Fruit fly (Drosophila melanogaster) whole organism, adult: ENCODE results near the gene Sf3a1.

Experiments
- CG11617 ChIP-seq: fragments of 200-800 bp; sonication (Bioruptor generic); optimal IDR thresholded peaks from 2 replicates; lab custom pipeline; 2017; ENCODE audit warnings: mild to moderate bottlenecking, missing biosample characterization, missing genetic modification reagents, missing genetic modification characterization
- CG12768 ChIP-seq: fragments of 200-800 bp; sonication (Bioruptor generic); optimal IDR thresholded peaks from 2 replicates; lab custom pipeline; 2017; ENCODE audit warnings: missing biosample characterization, missing genetic modification characterization, mild to moderate bottlenecking, moderate library complexity, missing genetic modification reagents
- CG14711 ChIP-seq: fragments of 200-800 bp; sonication (Bioruptor generic); optimal IDR thresholded peaks from 2 replicates; lab custom pipeline; 2018; ENCODE audit warnings: missing biosample characterization, mild to moderate bottlenecking, missing genetic modification characterization, moderate library complexity
- CG33017 ChIP-seq: fragments of 200-800 bp; sonication (Bioruptor generic); optimal IDR thresholded peaks from 2 replicates; lab custom pipeline; 2018; ENCODE audit warnings: missing biosample characterization, mild to moderate bottlenecking, missing genetic modification characterization, moderate library complexity
- Crg-1 ChIP-seq: fragments of 200-800 bp; sonication (Bioruptor generic); optimal IDR thresholded peaks from 2 replicates; lab custom pipeline; 2016; ENCODE audit warnings: missing biosample characterization, missing genetic modification characterization
- bab1 ChIP-seq: fragments of 200-800 bp; sonication (Bioruptor generic); optimal IDR thresholded peaks from 3 replicates; lab custom pipeline; 2019; ENCODE audit warnings: missing biosample characterization, mild to moderate bottlenecking, missing genetic modification characterization, moderate library complexity
- cic ChIP-seq: fragments of 200-800 bp; sonication (Bioruptor generic); optimal IDR thresholded peaks from 2 replicates; lab custom pipeline; 2017; ENCODE audit warnings: missing biosample characterization, mild to moderate bottlenecking, missing genetic modification characterization, moderate library complexity
- cnc ChIP-seq, 2 experiments: fragments of >200 bp; optimal IDR thresholded peaks; 2 replicates each; lab custom pipeline; 2017
- ovo ChIP-seq: fragments of 200-800 bp; sonication (Bioruptor generic); optimal IDR thresholded peaks from 2 replicates; lab custom pipeline; 2016; ENCODE audit warnings: missing biosample characterization, missing genetic modification characterization
- tj ChIP-seq: fragments of 200-800 bp; sonication (Bioruptor generic); optimal IDR thresholded peaks from 3 replicates; lab custom pipeline; 2017; ENCODE audit warnings: missing biosample characterization, mild to moderate bottlenecking, missing genetic modification characterization, moderate library complexity

- TF ChIP-seq tj (GFP tag; lab: Kevin White, UChicago) (no peak), CG33017 (tag; lab: Kevin White, UChicago) (no peak), CG12768 (no peak), CG14711 (tag; lab: Kevin White, UChicago) (no peak), ovo (GFP tag; lab: Kevin White, UChicago) (no peak), cic (GFP tag; lab: Kevin White, UChicago) (no peak), Crg-1 (no peak), CG11617 (GFP tag; lab: Kevin White, UChicago) (no peak), cnc (optimal IDR thresholded peaks at IDR 0.05; lab: Kevin White, UChicago) (no peak), bab1 (GFP tag; lab: Kevin White, UChicago) (no peak)
Measured at dm6 chr3R:16985547-16985946, 16.6 kb downstream of the Sf3a1 start.
